Fruit fly (Drosophila melanogaster): ENCODE measurements around the gene CG5781.

The CG5781 gene

DNA sequence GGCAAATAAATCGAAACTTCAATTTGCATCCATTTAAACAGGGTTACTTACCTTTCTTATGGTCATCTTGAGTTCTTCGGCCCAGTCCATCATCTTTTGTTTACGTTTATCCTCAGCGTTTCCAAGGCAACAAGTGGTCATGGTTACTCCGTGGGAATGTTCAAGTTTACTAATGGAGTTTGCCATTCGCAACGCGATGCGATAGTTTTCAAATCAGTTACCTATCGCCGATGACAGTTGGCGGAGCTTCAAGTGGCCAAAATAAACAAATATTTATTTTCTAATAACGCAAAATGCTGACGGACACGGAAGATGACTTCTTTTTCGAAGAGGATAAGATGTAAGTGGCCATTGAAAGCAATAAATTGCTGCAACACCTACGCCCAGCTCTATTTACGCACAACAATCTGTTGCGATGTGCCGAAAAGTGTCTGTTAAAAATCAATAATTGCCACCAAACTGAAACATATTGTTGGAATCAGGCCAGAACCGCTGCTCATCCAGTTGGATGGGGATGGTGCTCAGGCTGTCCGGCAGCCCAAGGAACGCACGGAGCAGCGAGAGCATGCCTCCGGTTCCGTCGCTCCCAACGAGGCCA is 2.2 kb downstream of the CG5781 start, which contains the start of the genes IFT43 and PICK1:
Gene IFT43 (minus strand): TSS at position 166 of the 598 bp plus-strand sequence.
Gene PICK1 (plus strand): TSS at position 211 of the 598 bp plus-strand sequence.
- no peak for TF ChIP-seq CTCF (optimal IDR thresholded peaks at IDR 0.05)
- no peak for TF ChIP-seq CG8478 (optimal IDR thresholded peaks at IDR 0.05)

DNA sequence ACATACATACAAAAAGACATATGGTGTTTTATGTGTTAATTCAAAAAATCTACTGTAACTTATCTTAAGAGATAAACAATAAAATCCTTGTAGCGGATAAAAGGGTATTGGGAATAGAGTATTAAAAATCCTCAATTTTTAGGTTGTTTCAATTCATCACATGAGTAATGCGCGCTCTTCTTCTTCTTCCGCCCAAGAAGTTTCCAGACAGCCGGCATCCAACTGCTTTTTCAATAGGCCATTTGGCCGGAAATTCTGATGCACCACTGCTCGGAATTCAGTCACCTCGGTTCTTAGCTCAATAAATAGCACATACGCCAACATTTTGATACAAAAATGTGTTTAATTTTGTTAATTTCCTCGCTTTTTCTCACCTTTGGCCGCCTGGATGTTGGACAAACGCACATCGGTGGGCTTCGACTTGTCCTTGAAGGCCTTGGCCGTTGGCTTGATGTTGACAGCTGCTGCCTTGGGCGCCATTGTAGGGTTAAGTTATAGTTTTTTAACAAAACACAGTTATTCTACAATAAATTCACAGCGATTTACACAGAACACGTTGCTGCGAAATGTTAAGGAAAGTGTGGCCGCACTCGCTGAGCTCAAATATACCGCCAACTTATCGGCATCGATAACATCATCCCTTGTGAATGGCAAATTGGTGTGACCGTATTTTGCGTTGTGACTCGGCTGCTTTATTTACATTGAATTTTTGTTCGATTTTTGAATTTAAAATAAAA is 4.6 kb downstream of the CG5781 start, which contains the start of the genes CCT4 and CG6153:
Gene CCT4 (minus strand): TSS at position 592 of the 737 bp plus-strand sequence.
Gene CG6153 (plus strand): TSS at position 651 of the 737 bp plus-strand sequence.
- TF ChIP-seq CTCF (optimal IDR thresholded peaks at IDR 0.05), result no peak
- TF ChIP-seq CG8478 (optimal IDR thresholded peaks at IDR 0.05), result no peak

DNA sequence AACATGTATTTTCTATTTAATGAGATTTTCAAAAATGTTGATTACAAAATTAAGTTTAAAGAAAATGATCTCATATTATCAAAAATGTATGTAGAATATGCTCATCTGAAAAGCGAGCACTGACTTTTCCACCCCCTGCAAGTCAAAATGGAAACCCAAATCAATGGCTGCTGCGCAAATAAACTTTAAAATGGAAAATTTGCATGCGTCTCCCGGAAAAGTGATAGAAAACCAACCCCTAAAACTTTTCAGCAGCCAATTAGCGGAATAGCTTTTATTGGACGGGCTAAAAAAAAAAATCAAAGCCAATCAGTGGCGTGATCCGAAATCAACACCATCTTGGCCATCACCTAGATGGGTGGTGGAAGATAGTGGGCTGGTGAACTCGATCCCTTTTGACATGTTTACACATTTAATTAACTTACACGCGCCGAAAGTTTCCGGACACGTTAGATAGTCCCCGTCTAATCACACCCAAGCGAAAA is 7.8 kb downstream of the CG5781 start:
- TF ChIP-seq CTCF (optimal IDR thresholded peaks at IDR 0.05), result no peak
- no peak for TF ChIP-seq CG8478 (optimal IDR thresholded peaks at IDR 0.05)

DNA sequence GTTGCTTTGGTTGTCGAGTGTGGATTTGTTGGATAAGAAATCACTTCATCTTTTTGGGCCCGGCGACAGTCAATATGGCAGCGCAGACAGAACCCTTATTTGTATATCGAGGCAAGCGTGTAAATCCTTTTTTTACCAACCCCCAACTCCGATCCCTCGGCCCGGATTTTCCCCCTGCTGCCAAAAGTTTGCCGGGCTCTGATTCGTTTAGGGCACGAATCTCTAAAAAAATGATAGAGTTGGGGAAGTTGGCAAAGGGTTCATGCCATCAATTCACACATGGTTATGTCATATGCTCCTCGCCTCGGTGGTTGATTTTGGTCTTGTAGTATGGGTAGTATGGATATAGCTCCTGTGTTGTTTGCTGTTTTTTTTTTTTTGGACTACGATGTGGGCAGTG is 10.3 kb downstream of the CG5781 start:
- TF ChIP-seq CTCF (optimal IDR thresholded peaks at IDR 0.05) (no peak), CG8478 (optimal IDR thresholded peaks at IDR 0.05) (no peak)

DNA sequence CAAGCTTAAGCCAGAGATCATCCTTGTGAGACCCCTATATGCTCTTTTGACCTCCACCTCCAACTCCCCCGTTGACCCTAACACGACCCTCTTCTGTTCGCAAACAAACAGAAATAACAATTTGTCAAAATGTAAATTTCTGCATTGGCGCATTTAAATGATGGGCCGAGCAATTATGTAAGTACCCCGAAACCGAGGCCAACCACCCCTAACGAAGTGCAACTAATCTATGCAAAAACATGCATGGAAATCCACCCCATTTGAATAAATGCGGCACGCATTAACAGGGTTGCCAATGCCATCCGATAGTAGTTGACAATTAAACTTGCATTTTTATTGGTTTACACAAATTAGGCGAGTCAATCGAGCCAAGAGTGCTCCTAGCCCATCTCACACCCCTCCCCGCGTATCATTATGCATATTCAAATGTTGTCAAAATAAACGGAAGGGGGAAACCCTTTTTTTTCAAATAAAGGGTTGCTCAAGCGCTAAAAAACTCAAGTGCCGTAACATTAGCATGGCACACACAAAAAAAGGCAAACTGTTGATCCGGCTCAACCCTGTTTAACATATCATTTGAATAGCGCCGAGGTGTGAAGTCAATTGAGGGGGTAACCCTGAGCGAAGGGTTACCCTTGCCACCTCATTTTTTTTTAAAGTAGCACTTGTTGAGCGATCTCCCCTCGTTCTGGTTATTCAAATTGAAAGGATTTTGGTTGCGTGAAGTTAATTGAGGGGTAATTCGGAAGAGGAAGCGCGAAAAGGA is 15.3 kb downstream of the CG5781 start:
- TF ChIP-seq CTCF (optimal IDR thresholded peaks at IDR 0.05), result no peak
- TF ChIP-seq CG8478 (optimal IDR thresholded peaks at IDR 0.05), result no peak

DNA sequence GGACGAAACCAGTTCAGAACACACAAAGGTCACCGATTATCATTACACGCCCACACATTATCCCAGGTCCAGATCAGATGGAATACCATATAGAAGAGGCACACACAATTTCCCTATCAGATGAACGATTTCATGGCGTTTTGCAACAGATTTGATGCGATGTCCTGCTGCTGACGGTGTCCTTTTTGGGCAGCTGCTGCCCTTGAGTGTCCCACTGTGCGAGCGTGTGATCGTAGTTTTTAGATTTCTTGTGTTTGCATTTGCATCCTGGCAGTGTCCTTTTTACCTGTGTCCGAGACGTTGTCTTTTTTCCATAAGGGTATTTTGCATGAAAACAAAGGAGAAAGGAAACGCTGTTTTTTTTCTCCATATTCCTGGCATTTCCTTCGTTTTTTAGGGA is 17.8 kb downstream of the CG5781 start:
- TF ChIP-seq CG8478 (optimal IDR thresholded peaks at IDR 0.05) (no peak), CTCF (optimal IDR thresholded peaks at IDR 0.05) (no peak)

DNA sequence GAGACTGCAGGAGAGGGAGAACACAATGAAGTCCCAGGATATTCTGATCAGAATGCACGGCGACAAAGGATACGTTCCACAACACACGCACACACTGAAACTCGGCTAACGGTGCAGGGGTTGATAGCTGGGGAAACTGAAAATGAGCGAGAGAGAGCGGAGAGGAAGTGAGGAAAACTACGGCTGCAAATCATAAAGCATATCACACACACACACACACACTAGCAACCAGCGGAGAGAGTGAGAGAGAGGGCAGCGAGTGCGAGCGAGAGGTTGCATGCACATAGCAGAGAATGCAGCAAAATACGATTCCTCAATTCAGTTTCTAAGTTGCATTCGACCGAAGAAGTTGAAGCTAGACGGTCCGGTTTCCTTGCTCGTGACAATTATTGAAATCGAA is 18.8 kb downstream of the CG5781 start:
- no peak for TF ChIP-seq CTCF (optimal IDR thresholded peaks at IDR 0.05)
- no peak for TF ChIP-seq CG8478 (optimal IDR thresholded peaks at IDR 0.05)

DNA sequence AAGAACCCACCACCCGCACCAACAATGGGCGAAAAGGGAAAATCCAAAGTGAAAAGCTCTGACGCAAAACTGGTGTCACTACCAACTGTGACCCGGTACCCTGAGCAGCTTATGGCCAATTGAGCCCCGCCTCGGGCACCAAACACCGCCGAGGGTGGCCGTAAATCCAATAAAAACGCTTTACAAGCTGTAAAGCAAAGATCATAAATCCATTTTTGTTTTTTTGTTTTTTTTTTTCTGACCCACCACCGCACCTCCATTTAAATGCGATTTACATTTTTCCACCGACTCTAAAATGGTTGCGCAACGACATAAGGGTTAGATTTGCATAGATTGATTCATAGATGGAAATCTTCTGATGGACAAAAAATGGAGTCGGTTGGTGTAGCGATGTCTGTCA is 22.8 kb downstream of the CG5781 start:
- TF ChIP-seq CTCF (optimal IDR thresholded peaks at IDR 0.05) (no peak), CG8478 (optimal IDR thresholded peaks at IDR 0.05) (no peak)

DNA sequence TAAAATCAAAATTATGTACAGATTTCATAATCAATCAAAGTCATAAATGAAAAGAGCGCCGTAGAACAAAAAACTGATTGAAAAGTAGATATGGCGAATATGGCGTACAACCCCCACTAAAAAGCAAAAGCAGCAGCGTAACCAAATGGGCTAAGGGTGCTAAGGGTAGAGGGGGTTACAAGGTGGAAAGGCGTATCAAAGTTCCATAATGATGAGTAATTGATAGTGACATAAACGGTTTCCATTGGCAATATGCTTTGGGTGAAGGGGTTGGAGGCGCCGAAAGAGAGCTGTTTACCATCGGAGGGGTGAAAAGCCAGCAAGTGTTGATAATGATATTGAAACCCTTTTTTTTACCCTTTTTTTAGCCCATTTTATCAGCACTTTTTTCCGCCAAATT is 24.8 kb downstream of the CG5781 start:
- TF ChIP-seq CTCF (optimal IDR thresholded peaks at IDR 0.05), result no peak

DNA sequence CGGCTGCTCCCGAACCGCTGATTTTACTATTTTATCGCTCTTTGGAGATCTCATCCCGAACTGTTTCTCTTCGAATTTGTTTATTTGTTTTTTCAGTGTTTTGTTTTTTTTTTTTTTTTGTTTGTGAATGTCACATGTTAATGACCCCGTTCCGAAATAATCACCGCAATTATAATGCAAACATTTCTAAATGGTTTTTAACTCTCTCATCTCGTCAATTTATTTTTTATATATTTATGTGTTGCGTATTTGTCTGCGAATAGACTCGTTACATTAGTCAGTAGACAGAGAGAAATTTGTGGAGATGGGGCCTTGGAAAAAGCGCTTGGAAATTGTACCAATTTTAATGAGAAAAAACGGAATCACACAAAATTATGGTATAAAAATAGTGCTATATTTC is 27.5 kb downstream of the CG5781 start, which contains the start of gene Nepl7:
Gene Nepl7 (minus strand): TSS at position 101 of the 400 bp plus-strand sequence.
- TF ChIP-seq CG8478 (optimal IDR thresholded peaks at IDR 0.05) (no peak), CTCF (optimal IDR thresholded peaks at IDR 0.05) (no peak)

DNA sequence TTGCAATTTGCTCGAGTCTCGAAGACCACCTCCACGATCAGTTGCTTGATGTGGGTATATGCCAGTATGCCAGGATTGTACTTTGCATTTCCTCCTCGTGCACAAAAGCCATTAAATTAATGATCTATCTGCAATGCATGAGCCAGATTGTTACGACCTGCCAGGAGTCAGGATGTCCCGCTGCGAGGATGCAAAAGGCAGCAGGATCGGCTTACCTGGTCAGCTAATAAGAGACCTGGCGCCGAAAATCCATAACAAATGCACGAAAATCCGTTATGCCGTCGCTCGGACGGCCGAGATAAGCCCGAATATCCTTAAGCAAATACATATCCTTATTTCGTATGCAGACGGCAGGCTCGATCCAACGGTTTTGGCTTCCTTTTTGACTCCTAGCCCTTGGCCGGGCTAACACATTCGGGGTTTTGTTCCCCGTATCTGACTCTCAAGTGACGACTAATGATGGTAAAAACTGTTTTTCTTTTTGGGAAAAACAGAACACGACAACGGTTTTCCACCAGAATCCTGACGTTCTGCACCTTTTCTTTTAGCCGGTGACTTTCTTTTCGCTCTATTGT is 31.0 kb downstream of the CG5781 start:
- no peak for TF ChIP-seq CTCF (optimal IDR thresholded peaks at IDR 0.05)

DNA sequence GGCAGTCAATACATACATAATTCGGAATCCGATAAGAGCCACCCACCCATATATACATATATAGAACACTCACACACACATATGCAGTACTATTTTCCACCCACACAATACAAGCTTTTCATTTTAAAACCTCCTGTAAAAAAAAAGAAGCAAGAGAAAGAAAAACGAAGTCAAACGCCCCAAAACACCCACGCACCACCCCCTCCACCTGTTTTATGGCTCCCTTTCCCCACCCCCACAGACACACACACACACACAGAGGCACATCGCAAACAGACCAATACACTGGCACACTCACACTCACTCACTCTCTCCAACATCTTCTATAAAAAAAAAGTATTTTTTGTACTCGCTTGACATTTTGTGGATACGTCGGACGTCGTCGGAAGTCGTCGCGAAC is 39.8 kb downstream of the CG5781 start:
- TF ChIP-seq CTCF (optimal IDR thresholded peaks at IDR 0.05), result no peak
- TF ChIP-seq CG8478 (optimal IDR thresholded peaks at IDR 0.05), result no peak

DNA sequence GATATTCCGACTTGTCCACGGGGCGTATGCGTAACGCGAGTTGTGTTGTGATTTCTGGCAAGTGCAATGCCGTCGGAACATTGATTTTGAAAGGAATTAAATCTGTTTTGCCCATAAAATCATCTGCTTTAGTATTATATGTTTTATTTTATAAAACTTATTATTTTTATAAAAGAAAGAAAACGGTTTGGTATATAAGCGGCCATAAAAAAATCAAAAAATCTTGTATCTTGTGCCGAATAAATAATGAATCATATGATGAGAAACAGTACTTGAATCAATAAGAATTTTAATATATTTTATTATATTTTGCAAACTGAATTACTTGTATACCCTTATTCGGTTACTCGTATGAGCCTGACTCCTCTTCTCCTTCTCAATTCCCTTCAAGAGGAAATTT is 40.3 kb downstream of the CG5781 start, which contains the start of gene pdm2:
Gene pdm2 (plus strand): TSS at position 301 of the 400 bp plus-strand sequence.
- TF ChIP-seq CTCF (optimal IDR thresholded peaks at IDR 0.05) (no peak), CG8478 (optimal IDR thresholded peaks at IDR 0.05) (no peak)

DNA sequence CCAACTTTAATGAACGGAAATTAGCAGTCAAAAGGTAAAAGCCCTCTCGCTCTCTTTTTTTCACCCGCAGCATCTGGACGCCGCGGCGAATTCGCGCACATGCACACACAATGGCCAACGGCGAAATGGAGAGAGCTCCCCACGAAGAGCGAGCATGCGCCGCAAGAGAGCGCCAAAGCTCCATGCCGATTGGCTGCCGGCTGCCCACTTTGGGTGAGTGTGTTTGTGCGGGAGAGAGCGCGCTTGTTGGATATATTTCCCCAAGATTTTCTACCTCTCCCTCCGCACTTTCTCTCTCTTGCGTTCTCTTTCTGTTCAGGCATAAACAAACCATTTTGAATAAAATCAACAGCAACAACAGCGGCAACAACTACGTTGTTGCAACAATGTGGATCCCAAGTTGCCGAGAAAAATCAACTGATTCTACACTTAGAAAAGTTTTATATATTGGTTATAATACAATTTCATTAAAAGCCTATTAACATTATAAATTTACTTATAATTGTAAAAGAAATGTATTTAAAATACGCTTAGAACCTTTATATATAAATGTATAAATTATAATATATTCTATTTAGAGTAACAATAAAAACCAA is 41.3 kb downstream of the CG5781 start:
- TF ChIP-seq CTCF (optimal IDR thresholded peaks at IDR 0.05) (no peak), CG8478 (optimal IDR thresholded peaks at IDR 0.05) (no peak)

DNA sequence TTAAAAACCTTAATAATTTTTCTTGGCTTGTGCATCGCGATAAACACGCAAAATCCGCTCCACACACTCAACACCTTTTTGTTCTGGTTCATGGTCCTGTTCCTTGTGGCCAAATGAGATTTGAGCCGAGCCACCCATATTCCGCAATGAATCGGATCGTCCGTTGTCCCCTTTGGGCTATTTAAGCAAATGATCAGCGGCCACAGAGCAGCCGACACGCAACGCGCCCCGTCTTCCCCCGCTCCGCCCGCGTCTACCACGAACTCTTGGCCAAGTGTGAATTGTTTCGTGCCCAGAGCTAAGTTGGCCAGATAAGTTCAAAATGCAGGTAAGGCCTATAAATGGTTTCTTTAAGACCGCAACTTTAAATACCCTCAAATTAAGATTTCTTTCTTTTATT is 46.1 kb downstream of the CG5781 start:
- no peak for TF ChIP-seq CTCF (optimal IDR thresholded peaks at IDR 0.05)
- no peak for TF ChIP-seq CG8478 (optimal IDR thresholded peaks at IDR 0.05)
